Fruit fly (Drosophila melanogaster) whole organism, wandering third instar larva: ENCODE data around the gene CG6689.

Source experiments
- Abd-B ChIP-seq: fragments of >200 bp; optimal IDR thresholded peaks from 2 replicates; lab custom pipeline; 2017; ENCODE audit warnings: missing biosample characterization, missing genetic modification characterization
- CrebA ChIP-seq: fragments of 200-800 bp; sonication (Bioruptor generic); optimal IDR thresholded peaks from 2 replicates; lab custom pipeline; 2016; ENCODE audit warnings: missing biosample characterization, mild to moderate bottlenecking, missing genetic modification characterization, borderline replicate concordance
- Dif ChIP-seq: fragments of 200-275, 200-300 bp; sonication (Bioruptor generic); optimal IDR thresholded peaks from 2 replicates; lab custom pipeline; 2018; ENCODE audit warnings: missing biosample characterization, missing genetic modification characterization; ENCODE audit not compliant: partially characterized antibody
- GATAd ChIP-seq: sonication (Bioruptor generic); optimal IDR thresholded peaks from 2 replicates; lab custom pipeline; 2016; ENCODE audit warnings: missing biosample characterization, missing genetic modification characterization
- Hr83 ChIP-seq: fragments of 200-300 bp; sonication (Bioruptor generic); optimal IDR thresholded peaks from 2 replicates; lab custom pipeline; 2016; ENCODE audit warnings: missing biosample characterization, mild to moderate bottlenecking, missing genetic modification characterization, moderate library complexity; ENCODE audit not compliant: poor library complexity, severe bottlenecking
- Mio ChIP-seq: sonication (Bioruptor generic); optimal IDR thresholded peaks from 2 replicates; lab custom pipeline; 2016; ENCODE audit warnings: missing biosample characterization, missing genetic modification characterization
- N ChIP-seq: fragments of >200 bp; optimal IDR thresholded peaks from 2 replicates; lab custom pipeline; 2018; ENCODE audit warnings: missing biosample characterization, missing external identifiers, missing genetic modification characterization
- OdsH ChIP-seq: fragments of 200-800 bp; sonication (Bioruptor generic); optimal IDR thresholded peaks from 2 replicates; lab custom pipeline; 2016; ENCODE audit warnings: missing biosample characterization, mild to moderate bottlenecking, missing genetic modification characterization
- Sp1 ChIP-seq: fragments of 200-800 bp; sonication (Bioruptor generic); optimal IDR thresholded peaks from 3 replicates; lab custom pipeline; 2019; ENCODE audit warnings: missing biosample characterization, mild to moderate bottlenecking, missing genetic modification characterization, moderate library complexity
- Vsx2 ChIP-seq: fragments of 200-300, 225-300 bp; sonication (Bioruptor generic); optimal IDR thresholded peaks from 2 replicates; lab custom pipeline; 2018; ENCODE audit warnings: missing biosample characterization, missing genetic modification characterization; ENCODE audit not compliant: partially characterized antibody
- br ChIP-seq: fragments of 200-800 bp; sonication (Bioruptor generic); optimal IDR thresholded peaks from 2 replicates; lab custom pipeline; 2016; ENCODE audit warnings: missing biosample characterization, missing genetic modification characterization
- brk ChIP-seq: fragments of 200-800 bp; sonication (Bioruptor generic); optimal IDR thresholded peaks from 2 replicates; lab custom pipeline; 2016; ENCODE audit warnings: missing biosample characterization, mild to moderate bottlenecking, missing genetic modification characterization
- dl ChIP-seq, 2 experiments: fragments of 175-275, 200-275 bp in 1 of 2; fragments of 200-275 bp in 1 of 2; sonication (Bioruptor generic); optimal IDR thresholded peaks; lab custom pipeline; 2018; ENCODE audit warnings: mild to moderate bottlenecking in 2 of 2, missing biosample characterization in 2 of 2, missing genetic modification characterization in 2 of 2, moderate library complexity in 2 of 2; ENCODE audit not compliant: partially characterized antibody in 2 of 2, insufficient read depth in 1 of 2
- dsf ChIP-seq: sonication (Bioruptor generic); optimal IDR thresholded peaks from 2 replicates; lab custom pipeline; 2016; ENCODE audit warnings: missing biosample characterization, missing genetic modification characterization, borderline replicate concordance
- fru ChIP-seq: fragments of 200-800 bp; sonication (Bioruptor generic); optimal IDR thresholded peaks from 3 replicates; lab custom pipeline; 2016; ENCODE audit warnings: missing biosample characterization, mild to moderate bottlenecking, missing genetic modification characterization
- h ChIP-seq: fragments of 200-800 bp; sonication (Bioruptor generic); optimal IDR thresholded peaks from 3 replicates; lab custom pipeline; 2016; ENCODE audit warnings: missing biosample characterization, mild to moderate bottlenecking, missing genetic modification characterization
- jim ChIP-seq: fragments of 175-275, 200-325 bp; sonication (Bioruptor generic); optimal IDR thresholded peaks from 2 replicates; lab custom pipeline; 2016; ENCODE audit warnings: missing biosample characterization, mild to moderate bottlenecking, missing genetic modification characterization
- psq ChIP-seq: fragments of 200-800 bp; sonication (Bioruptor generic); optimal IDR thresholded peaks from 3 replicates; lab custom pipeline; 2017; ENCODE audit warnings: missing biosample characterization, mild to moderate bottlenecking, missing genetic modification characterization, moderate library complexity
- rgr ChIP-seq: fragments of 200-800 bp; sonication (Bioruptor generic); optimal IDR thresholded peaks from 3 replicates; lab custom pipeline; 2016; ENCODE audit warnings: missing biosample characterization, mild to moderate bottlenecking, missing genetic modification characterization
- sage ChIP-seq: fragments of 200-800 bp; sonication (Bioruptor generic); optimal IDR thresholded peaks from 2 replicates; lab custom pipeline; 2016; ENCODE audit warnings: missing biosample characterization, mild to moderate bottlenecking, missing genetic modification characterization
- sv ChIP-seq: fragments of 200-800 bp; sonication (Bioruptor generic); optimal IDR thresholded peaks from 3 replicates; lab custom pipeline; 2016; ENCODE audit warnings: missing biosample characterization, missing genetic modification characterization
- tai ChIP-seq: sonication (Bioruptor generic); optimal IDR thresholded peaks from 2 replicates; lab custom pipeline; 2016; ENCODE audit warnings: missing biosample characterization, missing genetic modification characterization

Gene CG6689

dm6 chr3R:11172460-11173168 is 47.2 kb downstream of the CG6689 start, which contains the start of gene Ugt35A1:
Gene Ugt35A1, minus strand, starts transcription at chr3R:11172664.
- no peak for TF ChIP-seq dsf
- TF ChIP-seq CrebA = no peak
- TF ChIP-seq dl (GFP tag; optimal IDR thresholded peaks at IDR 0.05; lab: Kevin White, UChicago; ENCODE audit: insufficient read depth in 1 of 2, partially characterized antibody in 2 of 2) = peak in 1 of 2 experiments; percentile 28
- peak; percentile 94 for TF ChIP-seq Vsx2 (GFP tag; lab: Kevin White, UChicago)
- TF ChIP-seq Dif = peak; percentile 16
- peak; percentile 17 for TF ChIP-seq brk
- TF ChIP-seq tai (GFP tag; lab: Kevin White, UChicago) = no peak
- no peak for TF ChIP-seq Sp1 (GFP tag; lab: Kevin White, UChicago)
- no peak for TF ChIP-seq jim (GFP tag; lab: Kevin White, UChicago)

- TF ChIP-seq rgr (GFP tag; lab: Kevin White, UChicago) = no peak
- no peak for TF ChIP-seq GATAd (GFP tag; lab: Kevin White, UChicago)
Observed at dm6 chr3R:11170146-11170545, 49.7 kb downstream of the CG6689 start, which contains the start of gene Ugt35B1. Gene Ugt35B1, minus strand, starts transcription at chr3R:11170246.

dm6 chr3R:11167931-11168465 is 51.9 kb downstream of the CG6689 start, which contains the start of gene Ugt35E2:
Gene Ugt35E2, minus strand, starts transcription at chr3R:11167981.
- TF ChIP-seq Hr83 (no peak), rgr (GFP tag; lab: Kevin White, UChicago) (no peak), dsf (no peak), br (GFP tag; lab: Kevin White, UChicago) (no peak), Mio (GFP tag; lab: Kevin White, UChicago) (no peak), fru (GFP tag; lab: Kevin White, UChicago) (no peak), sage (GFP tag; lab: Kevin White, UChicago) (no peak), OdsH (GFP tag; lab: Kevin White, UChicago) (no peak), sv (GFP tag; lab: Kevin White, UChicago) (no peak), N (no peak), psq (GFP tag; lab: Kevin White, UChicago) (no peak), dl (GFP tag; optimal IDR thresholded peaks at IDR 0.05; lab: Kevin White, UChicago; ENCODE audit: insufficient read depth in 1 of 2, partially characterized antibody in 2 of 2) (no peak), h (GFP tag; lab: Kevin White, UChicago) (no peak), Abd-B (GFP tag; lab: Kevin White, UChicago) (no peak)
